Fruit fly (Drosophila melanogaster) whole organism, embryonic: ENCODE results near the gene CG14440.
A peak's percentile ranks its signal among the peaks of the same experiment; 100 is the strongest.

Source experiments
- Awh ChIP-seq: fragments of 200-800 bp; sonication (Bioruptor generic); IDR thresholded peaks from 2 replicates; pipeline ENCODE4, ENCODE4 v1.3.6; 2022; ENCODE audit warnings: missing biosample characterization, missing genetic modification characterization
- B-H1 ChIP-seq: fragments of 200-800 bp; sonication (Bioruptor generic); IDR thresholded peaks from 3 replicates; pipeline ENCODE4 v1.3.6; 2022; ENCODE audit warnings: missing biosample characterization, missing genetic modification characterization
- C15 ChIP-seq: fragments of 200-800 bp; sonication (Bioruptor generic); IDR thresholded peaks from 3 replicates; pipeline ENCODE4 v1.3.6; 2022; ENCODE audit warnings: missing biosample characterization, missing genetic modification characterization
- CG10979 ChIP-seq: fragments of 200-800 bp; sonication (Bioruptor generic); optimal IDR thresholded peaks from 2 replicates; lab custom pipeline; 2018; ENCODE audit warnings: missing biosample characterization, mild to moderate bottlenecking, missing genetic modification characterization, moderate library complexity
- CG11398 ChIP-seq: fragments of 200-800 bp; sonication (Bioruptor generic); optimal IDR thresholded peaks from 2 replicates; lab custom pipeline; 2016; ENCODE audit warnings: missing biosample characterization, missing genetic modification characterization
- CG11723 ChIP-seq: fragments of 200-800 bp; sonication (Bioruptor generic); optimal IDR thresholded peaks from 2 replicates; lab custom pipeline; 2017; ENCODE audit warnings: missing biosample characterization, mild to moderate bottlenecking, missing genetic modification characterization
- CG12769 ChIP-seq: fragments of 200-800 bp; sonication (Bioruptor generic); optimal IDR thresholded peaks from 2 replicates; lab custom pipeline; 2019; ENCODE audit warnings: missing biosample characterization, mild to moderate bottlenecking, missing genetic modification characterization, moderate library complexity
- CG15073 ChIP-seq: fragments of 200-800 bp; sonication (Bioruptor generic); optimal IDR thresholded peaks from 2 replicates; lab custom pipeline; 2016; ENCODE audit warnings: missing biosample characterization, missing genetic modification characterization
- CG18262 ChIP-seq: fragments of 200-800 bp; optimal IDR thresholded peaks from 3 replicates; lab custom pipeline; 2019; ENCODE audit warnings: missing biosample characterization, mild to moderate bottlenecking, missing genetic modification characterization, moderate library complexity
- CG2199 ChIP-seq: fragments of 200-800 bp; sonication (Bioruptor generic); IDR thresholded peaks from 3 replicates; pipeline ENCODE4 v1.3.6; 2022; ENCODE audit warnings: missing biosample characterization, missing genetic modification characterization
- CG31224 ChIP-seq: fragments of 200-800 bp; sonication (Bioruptor generic); IDR thresholded peaks from 2 replicates; pipeline ENCODE4 v1.3.6; 2022; ENCODE audit warnings: missing biosample characterization, missing genetic modification characterization
- CG34376 ChIP-seq: fragments of 200-800 bp; sonication (Bioruptor generic); optimal IDR thresholded peaks from 2 replicates; lab custom pipeline; 2018; ENCODE audit warnings: missing biosample characterization, mild to moderate bottlenecking, missing genetic modification characterization
- CG3995 ChIP-seq: fragments of 200-800 bp; sonication (Bioruptor generic); optimal IDR thresholded peaks from 3 replicates; lab custom pipeline; 2016; ENCODE audit warnings: missing biosample characterization, missing genetic modification characterization
- CG42726 ChIP-seq: fragments of 200-800 bp; sonication (Bioruptor generic); IDR thresholded peaks from 2 replicates; pipeline ENCODE4 v1.3.6; 2022; ENCODE audit warnings: missing biosample characterization, missing genetic modification characterization; ENCODE audit not compliant: partially characterized antibody
- CG6175 ChIP-seq: fragments of 200-800 bp; sonication (Bioruptor generic); IDR thresholded peaks from 3 replicates; pipeline ENCODE4 v1.3.6; 2022; ENCODE audit warnings: missing biosample characterization, missing genetic modification characterization
- CG6254 ChIP-seq: fragments of 200-800 bp; sonication (Bioruptor generic); optimal IDR thresholded peaks from 3 replicates; lab custom pipeline; 2017; ENCODE audit warnings: mild to moderate bottlenecking, missing biosample characterization, missing genetic modification reagents, missing genetic modification characterization
- CG6272 ChIP-seq: fragments of 200-800 bp; sonication (Bioruptor generic); IDR thresholded peaks from 2 replicates; pipeline ENCODE4 v1.3.6; 2022; ENCODE audit warnings: missing biosample characterization, missing genetic modification characterization
- CG7271 ChIP-seq: fragments of 200-800 bp; sonication (Bioruptor generic); optimal IDR thresholded peaks from 2 replicates; lab custom pipeline; 2018; ENCODE audit warnings: missing biosample characterization, mild to moderate bottlenecking, missing genetic modification characterization, moderate library complexity
- CG8281 ChIP-seq: fragments of 200-800 bp; sonication (Bioruptor generic); optimal IDR thresholded peaks from 2 replicates; lab custom pipeline; 2018; ENCODE audit warnings: missing biosample characterization, mild to moderate bottlenecking, missing genetic modification characterization, moderate library complexity
- CG8290 ChIP-seq, 3 experiments: fragments of 200-800 bp; sonication (Bioruptor generic); optimal IDR thresholded peaks; 2 replicates each; lab custom pipeline; 2016 to 2019; ENCODE audit warnings: missing biosample characterization in 3 of 3, missing genetic modification characterization in 3 of 3, mild to moderate bottlenecking in 2 of 3, moderate library complexity in 1 of 3
- Chrac-16 ChIP-seq: fragments of 200-800 bp; sonication (Bioruptor generic); optimal IDR thresholded peaks from 3 replicates; lab custom pipeline; 2016; ENCODE audit warnings: missing biosample characterization, missing genetic modification characterization
- Dad ChIP-seq: fragments of 200-800 bp; sonication (Bioruptor generic); optimal IDR thresholded peaks from 3 replicates; lab custom pipeline; 2016; ENCODE audit warnings: missing biosample characterization, missing genetic modification characterization
- Dip3 ChIP-seq: fragments of 200-800 bp; sonication (Bioruptor generic); optimal IDR thresholded peaks from 3 replicates; lab custom pipeline; 2016; ENCODE audit warnings: missing biosample characterization, missing genetic modification characterization
- Dp ChIP-seq: fragments of 200-800 bp; sonication (Bioruptor generic); optimal IDR thresholded peaks from 2 replicates; lab custom pipeline; 2018; ENCODE audit warnings: missing biosample characterization, mild to moderate bottlenecking, missing genetic modification characterization, moderate library complexity
- Elba2 ChIP-seq: fragments of 200-800 bp; sonication (Bioruptor generic); optimal IDR thresholded peaks from 3 replicates; lab custom pipeline; 2016; ENCODE audit warnings: missing biosample characterization, missing genetic modification characterization
- Fer1 ChIP-seq: fragments of 200-800 bp; sonication (Bioruptor generic); optimal IDR thresholded peaks from 2 replicates; lab custom pipeline; 2017; ENCODE audit warnings: missing biosample characterization, mild to moderate bottlenecking, missing genetic modification characterization
- Hmr ChIP-seq: fragments of 200-800 bp; sonication (Bioruptor generic); optimal IDR thresholded peaks from 3 replicates; lab custom pipeline; 2017; ENCODE audit warnings: mild to moderate bottlenecking, missing biosample characterization, missing genetic modification reagents, missing genetic modification characterization
- Hr39 ChIP-seq: fragments of >200 bp; optimal IDR thresholded peaks from 2 replicates; lab custom pipeline; 2017
- Hr78 ChIP-seq, 2 experiments: fragments of 200-800 bp in 1 of 2; fragments of >200 bp in 1 of 2; sonication (Bioruptor generic) in 1 of 2; optimal IDR thresholded peaks; 2 replicates each; lab custom pipeline; 2017 to 2019; ENCODE audit warnings: missing biosample characterization in 2 of 2, missing genetic modification characterization in 2 of 2, mild to moderate bottlenecking in 1 of 2, moderate library complexity in 1 of 2
- MTF-1 ChIP-seq: fragments of 200-800 bp; sonication (Bioruptor generic); optimal IDR thresholded peaks from 2 replicates; lab custom pipeline; 2018; ENCODE audit warnings: missing biosample characterization, mild to moderate bottlenecking, missing genetic modification characterization, borderline replicate concordance
- NK7.1 ChIP-seq: fragments of 200-800 bp; sonication (Bioruptor generic); optimal IDR thresholded peaks from 3 replicates; lab custom pipeline; 2016; ENCODE audit warnings: missing biosample characterization, missing genetic modification characterization
- NfI ChIP-seq: fragments of 200-800 bp; sonication (Bioruptor generic); optimal IDR thresholded peaks from 3 replicates; lab custom pipeline; 2018; ENCODE audit warnings: missing biosample characterization, mild to moderate bottlenecking, missing genetic modification characterization, moderate library complexity
- Oli ChIP-seq: fragments of 200-800 bp; sonication (Bioruptor generic); optimal IDR thresholded peaks from 2 replicates; lab custom pipeline; 2018; ENCODE audit warnings: missing biosample characterization, mild to moderate bottlenecking, missing genetic modification characterization, moderate library complexity
- Ptx1 ChIP-seq: fragments of 200-800 bp; sonication (Bioruptor generic); IDR thresholded peaks from 2 replicates; pipeline ENCODE4 v1.3.6; 2022; ENCODE audit warnings: missing biosample characterization, missing genetic modification characterization
- Rfx ChIP-seq: fragments of 200-800 bp; sonication (Bioruptor generic); IDR thresholded peaks from 2 replicates; pipeline ENCODE4 v1.3.6; 2022; ENCODE audit warnings: missing biosample characterization, missing genetic modification characterization
- Side ChIP-seq: fragments of 200-800 bp; sonication (Bioruptor generic); optimal IDR thresholded peaks from 2 replicates; lab custom pipeline; 2016; ENCODE audit warnings: missing biosample characterization, missing genetic modification characterization
- Tbp ChIP-seq: fragments of >200 bp; optimal IDR thresholded peaks from 2 replicates; lab custom pipeline; 2018; ENCODE audit warnings: missing biosample characterization, missing genetic modification characterization
- amos ChIP-seq: fragments of 200-800 bp; sonication (Bioruptor generic); IDR thresholded peaks from 2 replicates; pipeline ENCODE4 v1.3.6; 2022; ENCODE audit warnings: missing biosample characterization, missing genetic modification characterization; ENCODE audit not compliant: partially characterized antibody
- chn ChIP-seq: fragments of 200-800 bp; sonication (Bioruptor generic); optimal IDR thresholded peaks from 2 replicates; lab custom pipeline; 2016; ENCODE audit warnings: missing biosample characterization, missing genetic modification characterization
- crc ChIP-seq: fragments of 200-800 bp; sonication (Bioruptor generic); optimal IDR thresholded peaks from 2 replicates; lab custom pipeline; 2016; ENCODE audit warnings: missing biosample characterization, missing genetic modification characterization
- eve ChIP-seq, 2 experiments: fragments of >200 bp; optimal IDR thresholded peaks; 2 replicates each; lab custom pipeline; 2017; ENCODE audit warnings: missing biosample characterization in 2 of 2, missing genetic modification characterization in 2 of 2
- eyg ChIP-seq: fragments of 200-800 bp; sonication (Bioruptor generic); optimal IDR thresholded peaks from 3 replicates; lab custom pipeline; 2016; ENCODE audit warnings: missing biosample characterization, missing genetic modification characterization
- insv ChIP-seq, 2 experiments: fragments of 200-800 bp; sonication (Bioruptor generic); optimal IDR thresholded peaks; 3 replicates each; lab custom pipeline; 2016 to 2018; ENCODE audit warnings: missing biosample characterization in 2 of 2, missing genetic modification characterization in 2 of 2
- slbo ChIP-seq: fragments of 200-800 bp; sonication (Bioruptor generic); IDR thresholded peaks from 2 replicates; pipeline ENCODE4 v1.3.6; 2022; ENCODE audit warnings: missing biosample characterization, missing genetic modification characterization
- so ChIP-seq: fragments of 200-800 bp; sonication (Bioruptor generic); IDR thresholded peaks from 3 replicates; pipeline ENCODE4 v1.3.6; 2022; ENCODE audit warnings: missing biosample characterization, missing genetic modification characterization
- sob ChIP-seq: fragments of 200-800 bp; sonication (Bioruptor generic); IDR thresholded peaks from 2 replicates; pipeline ENCODE4 v1.3.6; 2022; ENCODE audit warnings: missing biosample characterization, missing genetic modification characterization
- sr ChIP-seq: fragments of 200-800 bp; sonication (Bioruptor generic); IDR thresholded peaks from 3 replicates; pipeline ENCODE4 v1.3.6; 2022; ENCODE audit warnings: missing biosample characterization, missing genetic modification characterization
- tll ChIP-seq, 2 experiments: fragments of 200-800 bp in 1 of 2; fragments of >200 bp in 1 of 2; sonication (Bioruptor generic) in 1 of 2; optimal IDR thresholded peaks; 2 replicates each; lab custom pipeline; 2017 to 2019; ENCODE audit warnings: missing biosample characterization in 2 of 2, missing genetic modification characterization in 2 of 2, mild to moderate bottlenecking in 1 of 2, moderate library complexity in 1 of 2
- ttk ChIP-seq: fragments of 200-800 bp; sonication (Bioruptor generic); IDR thresholded peaks from 2 replicates; pipeline ENCODE4 v2.1.2; 2022; ENCODE audit warnings: missing biosample characterization, missing genetic modification characterization
- zf30C ChIP-seq: fragments of 200-800 bp; sonication (Bioruptor generic); optimal IDR thresholded peaks from 3 replicates; lab custom pipeline; 2018; ENCODE audit warnings: missing biosample characterization, mild to moderate bottlenecking, missing genetic modification characterization

Gene CG14440

DNA sequence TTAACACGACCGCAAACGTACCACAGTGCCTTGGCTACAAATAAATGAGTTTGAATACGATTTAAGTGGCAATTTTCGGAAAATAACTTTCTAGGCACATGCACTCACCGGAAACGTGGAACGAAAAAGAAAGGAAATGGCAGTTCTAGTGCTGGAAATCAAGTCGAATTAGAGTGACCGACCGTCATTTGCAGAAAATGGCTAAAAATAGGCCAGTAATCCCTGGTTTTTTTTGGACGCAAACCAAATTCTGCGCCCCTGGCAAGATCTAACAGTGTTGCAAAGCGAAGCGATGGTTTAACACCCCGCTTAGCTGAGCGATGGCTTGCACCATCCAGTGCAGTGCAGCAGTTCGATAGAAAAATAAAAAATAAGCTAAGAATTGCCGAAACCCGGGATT lies 45.7 kb upstream of the CG14440 start, which contains the start of gene RpL17 (continued):
- TF ChIP-seq CG11398 (GFP tag; lab: Kevin White, UChicago) (peak; percentile 71), Dad (GFP tag; lab: Kevin White, UChicago) (peak; percentile 88), MTF-1 (GFP tag; lab: Kevin White, UChicago) (peak; percentile 86), insv (GFP tag; optimal IDR thresholded peaks at IDR 0.05; lab: Kevin White, UChicago) (peak in 1 of 2 experiments; percentile 75), Side (peak; percentile 92), Hr78 (GFP tag; optimal IDR thresholded peaks at IDR 0.05; lab: Kevin White, UChicago) (peak in 1 of 2 experiments; percentile 45), zf30C (peak; percentile 48), NfI (peak; percentile 93), sr (GFP tag; lab: Robert Waterston, UW) (peak; percentile 87), ttk (GFP tag; lab: Robert Waterston, UW) (peak; percentile 78), Hmr (GFP tag; lab: Kevin White, UChicago) (peak; percentile 96), CG8290 (GFP tag; optimal IDR thresholded peaks at IDR 0.05; lab: Kevin White, UChicago) (peak; percentile 91), CG8290 (tag; optimal IDR thresholded peaks at IDR 0.05; lab: Kevin White, UChicago) (peak; percentile 71 to 96), C15 (GFP tag; lab: Robert Waterston, UW) (peak; percentile 68; the same call in 2 of the 3 replicates), so (GFP tag; lab: Robert Waterston, UW) (peak; percentile 86), Elba2 (no peak), Hr39 (lab: Kevin White, UChicago) (no peak), tll (GFP tag; optimal IDR thresholded peaks at IDR 0.05; lab: Kevin White, UChicago) (no peak), CG6272 (peak; percentile 71; the same call in 1 of the 2 replicates), eyg (GFP tag; lab: Kevin White, UChicago) (peak; percentile 86), eve (GFP tag; optimal IDR thresholded peaks at IDR 0.05; lab: Kevin White, UChicago) (no peak), crc (GFP tag; lab: Kevin White, UChicago) (peak; percentile 76), CG12769 (peak; percentile 88), CG10979 (tag; lab: Kevin White, UChicago) (peak; percentile 61), CG31224 (GFP tag; lab: Robert Waterston, UW) (peak; percentile 77), CG6254 (GFP tag; lab: Kevin White, UChicago) (peak; percentile 62), Chrac-16 (peak; percentile 57), Rfx (peak; percentile 95), Dip3 (peak; percentile 70), CG18262 (peak; percentile 42), B-H1 (GFP tag; lab: Robert Waterston, UW) (peak; percentile 69), Dp (GFP tag; lab: Kevin White, UChicago) (peak; percentile 52), Tbp (GFP tag; lab: Kevin White, UChicago) (no peak), slbo (GFP tag; lab: Robert Waterston, UW) (peak; percentile 85), Awh (GFP tag; lab: Robert Waterston, UW) (peak; percentile 87), Fer1 (GFP tag; lab: Kevin White, UChicago) (peak; percentile 92), Ptx1 (peak; percentile 77), sob (GFP tag; lab: Robert Waterston, UW) (peak; percentile 93), CG3995 (GFP tag; lab: Kevin White, UChicago) (peak; percentile 47), CG34376 (GFP tag; lab: Kevin White, UChicago) (peak; percentile 89), Oli (tag; lab: Kevin White, UChicago) (peak; percentile 54), CG2199 (GFP tag; lab: Robert Waterston, UW) (peak; percentile 58; the same call in 1 of the 3 replicates), NK7.1 (GFP tag; lab: Kevin White, UChicago) (peak; percentile 77), CG15073 (GFP tag; lab: Kevin White, UChicago) (no peak), CG42726 (GFP tag; lab: Robert Waterston, UW) (peak; percentile 52; the same call in 1 of the 2 replicates), chn (GFP tag; lab: Kevin White, UChicago) (peak; percentile 75), CG6175 (GFP tag; lab: Robert Waterston, UW) (peak; percentile 81; the same call in 2 of the 3 replicates), CG11723 (GFP tag; lab: Kevin White, UChicago) (peak; percentile 87), CG8281 (peak; percentile 62), amos (GFP tag; lab: Robert Waterston, UW) (peak; percentile 54; the same call in 1 of the 2 replicates), CG7271 (tag; lab: Kevin White, UChicago) (peak; percentile 87)
